Worm (Caenorhabditis elegans): ENCODE measurements around the gene C48B4.11.

C48B4.11 gene

ce11 chrIII:9516148-9516547, 49.8 kb downstream of the C48B4.11 start, which contains the start of gene F55H2.7:
F55H2.7 (minus strand) TSS chrIII:9516248.
- TF ChIP-seq ztf-11 (tag; optimal IDR thresholded peaks at IDR 0.05): no peak
- TF ChIP-seq zag-1 (tag; optimal IDR thresholded peaks at IDR 0.05): no peak
- TF ChIP-seq nhr-67 (tag; optimal IDR thresholded peaks at IDR 0.05): no peak
- no peak for TF ChIP-seq nhr-11 (tag; optimal IDR thresholded peaks at IDR 0.05)
- TF ChIP-seq mml-1 (tag; optimal IDR thresholded peaks at IDR 0.05): no peak
- no peak for TF ChIP-seq nhr-12 (tag; optimal IDR thresholded peaks at IDR 0.05)
- TF ChIP-seq skn-1 (tag; optimal IDR thresholded peaks at IDR 0.05): no peak
- no peak for TF ChIP-seq jun-1 (tag; optimal IDR thresholded peaks at IDR 0.05)
- no peak for TF ChIP-seq nhr-77 (tag; optimal IDR thresholded peaks at IDR 0.05)
- no peak for TF ChIP-seq tbx-2 (tag; optimal IDR thresholded peaks at IDR 0.05)
- TF ChIP-seq daf-12 (tag; optimal IDR thresholded peaks at IDR 0.05): no peak
- no peak for TF ChIP-seq nhr-76 (tag; optimal IDR thresholded peaks at IDR 0.05)
- no peak for TF ChIP-seq lin-39 (tag; optimal IDR thresholded peaks at IDR 0.05)
- TF ChIP-seq elt-3 (tag; optimal IDR thresholded peaks at IDR 0.05): no peak
- no peak for TF ChIP-seq ceh-28 (tag; optimal IDR thresholded peaks at IDR 0.05)

All from whole organism, L3 larva.